Worm (Caenorhabditis elegans) whole organism, L4 larva: ENCODE data around the gene ubxn-4.

Experiments used
- D1046.2 ChIP-seq: fragments of 200-800 bp; sonication (Bioruptor generic); IDR thresholded peaks from 2 replicates; pipeline ENCODE4 v1.3.6; 2022; ENCODE audit warnings: missing genetic modification characterization, missing compliant biosample characterization
- F37D6.2 ChIP-seq: sonication (generic microtip); optimal IDR thresholded peaks from 2 replicates; lab custom pipeline; 2016; ENCODE audit warnings: mild to moderate bottlenecking, missing genetic modification characterization, missing compliant biosample characterization
- Y5F2A.4 ChIP-seq: fragments of 200-800 bp; sonication (Bioruptor generic); optimal IDR thresholded peaks from 2 replicates; lab custom pipeline; 2018; ENCODE audit warnings: mild to moderate bottlenecking, missing genetic modification characterization, missing compliant biosample characterization
- Y75B8A.6 ChIP-seq: fragments of 200-800 bp; sonication (Bioruptor generic); IDR thresholded peaks from 2 replicates; pipeline ENCODE4 v1.3.6; 2022; ENCODE audit warnings: missing genetic modification reagents, missing genetic modification characterization, missing compliant biosample characterization
- aha-1 ChIP-seq: fragments of 150-350 bp; peaks from one replicate; lab custom pipeline; 2014; ENCODE audit warnings: missing biosample characterization, missing genetic modification characterization
- aly-2 ChIP-seq: sonication (generic microtip); optimal IDR thresholded peaks from 2 replicates; lab custom pipeline; 2018; ENCODE audit warnings: missing biosample characterization, missing genetic modification characterization
- ceh-28 ChIP-seq: fragments of 150-350 bp; optimal IDR thresholded peaks from 2 replicates; lab custom pipeline; 2014; ENCODE audit warnings: missing biosample characterization, missing genetic modification reagents, missing genetic modification characterization
- ceh-32 ChIP-seq: sonication (generic microtip); optimal IDR thresholded peaks from 2 replicates; lab custom pipeline; 2016; ENCODE audit warnings: mild to moderate bottlenecking, missing genetic modification characterization, missing compliant biosample characterization; ENCODE audit not compliant: poor library complexity
- ceh-62 ChIP-seq: sonication (generic microtip); optimal IDR thresholded peaks from 2 replicates; lab custom pipeline; 2017; ENCODE audit warnings: missing biosample characterization, missing genetic modification characterization
- ceh-82 ChIP-seq: sonication (generic microtip); optimal IDR thresholded peaks from 2 replicates; lab custom pipeline; 2017; ENCODE audit warnings: missing biosample characterization, missing genetic modification characterization
- ces-1 ChIP-seq: fragments of 150-350 bp; sonication (generic microtip); optimal IDR thresholded peaks from 4 replicates; lab custom pipeline; 2014; ENCODE audit warnings: missing biosample characterization, missing genetic modification reagents, missing genetic modification characterization
- ctbp-1 ChIP-seq: fragments of 200-800 bp; sonication (Bioruptor generic); IDR thresholded peaks from 2 replicates; pipeline ENCODE4 v1.3.6; 2022; ENCODE audit warnings: missing genetic modification reagents, missing genetic modification characterization, missing compliant biosample characterization
- daf-16 ChIP-seq, 3 experiments: sonication (generic microtip); optimal IDR thresholded peaks; 2 replicates each; lab custom pipeline; 2016 to 2017; ENCODE audit warnings: missing genetic modification characterization in 3 of 3, missing genetic modification reagents in 3 of 3, mild to moderate bottlenecking in 2 of 3, missing compliant biosample characterization in 2 of 3, missing biosample characterization in 1 of 3, moderate library complexity in 1 of 3
- daf-8 ChIP-seq: fragments of 200-800 bp; sonication (Bioruptor generic); IDR thresholded peaks from 2 replicates; pipeline ENCODE4 v1.3.6; 2022; ENCODE audit warnings: missing genetic modification characterization, missing compliant biosample characterization
- dmd-8 ChIP-seq: fragments of 200-800 bp; sonication (Bioruptor generic); IDR thresholded peaks from 2 replicates; pipeline ENCODE4 v1.3.6; 2022; ENCODE audit warnings: missing genetic modification characterization, missing compliant biosample characterization
- dmd-9 ChIP-seq: fragments of 200-800 bp; sonication (Bioruptor generic); IDR thresholded peaks from 2 replicates; pipeline ENCODE4 v1.3.6; 2022; ENCODE audit warnings: missing genetic modification reagents, missing genetic modification characterization, missing compliant biosample characterization
- duxl-1 ChIP-seq: sonication (generic microtip); optimal IDR thresholded peaks from 2 replicates; lab custom pipeline; 2016; ENCODE audit warnings: mild to moderate bottlenecking, missing genetic modification characterization, moderate library complexity, missing compliant biosample characterization; ENCODE audit not compliant: poor library complexity
- fkh-10 ChIP-seq: fragments of 150-350 bp; optimal IDR thresholded peaks from 2 replicates; lab custom pipeline; 2014; ENCODE audit warnings: missing biosample characterization, missing genetic modification reagents, missing genetic modification characterization
- fos-1 ChIP-seq: fragments of 150-350 bp; optimal IDR thresholded peaks from 2 replicates; lab custom pipeline; 2014; ENCODE audit warnings: missing biosample characterization, missing genetic modification characterization
- hlh-11 ChIP-seq: fragments of 200-800 bp; sonication (Bioruptor generic); optimal IDR thresholded peaks from 2 replicates; lab custom pipeline; 2018; ENCODE audit warnings: mild to moderate bottlenecking, missing genetic modification characterization, missing compliant biosample characterization
- lim-7 ChIP-seq: fragments of 200-800 bp; sonication (Bioruptor generic); IDR thresholded peaks from 2 replicates; pipeline ENCODE4 v1.3.6; 2022; ENCODE audit warnings: missing genetic modification characterization, missing compliant biosample characterization
- lin-1 ChIP-seq: fragments of 200-800 bp; sonication (Bioruptor generic); IDR thresholded peaks from 2 replicates; pipeline ENCODE4 v1.3.6; 2022; ENCODE audit warnings: missing genetic modification reagents, missing genetic modification characterization, missing compliant biosample characterization
- lin-13 ChIP-seq: fragments of 150-350 bp; optimal IDR thresholded peaks from 2 replicates; lab custom pipeline; 2014; ENCODE audit warnings: missing biosample characterization, missing genetic modification reagents, missing genetic modification characterization
- lin-38 ChIP-seq: fragments of 200-800 bp; sonication (Bioruptor generic); IDR thresholded peaks from 2 replicates; pipeline ENCODE4 v1.3.6; 2022; ENCODE audit warnings: missing genetic modification reagents, missing genetic modification characterization, missing compliant biosample characterization
- lin-39 ChIP-seq: fragments of 150-350 bp; optimal IDR thresholded peaks from 2 replicates; lab custom pipeline; 2014; ENCODE audit warnings: missing biosample characterization, missing genetic modification reagents, missing genetic modification characterization
- lsy-2 ChIP-seq, 2 experiments: fragments of 150-350 bp in 1 of 2; sonication (generic microtip) in 1 of 2; optimal IDR thresholded peaks; 2 replicates each; lab custom pipeline; 2014 to 2017; ENCODE audit warnings: missing biosample characterization in 2 of 2, missing genetic modification characterization in 2 of 2
- madf-5 ChIP-seq, 2 experiments: fragments of 200-800 bp; sonication (Bioruptor generic); IDR thresholded peaks; 2 replicates each; pipeline ENCODE4 v1.3.6; 2022; ENCODE audit warnings: missing compliant biosample characterization in 2 of 2, missing genetic modification characterization in 2 of 2
- madf-9 ChIP-seq: fragments of 200-800 bp; sonication (Bioruptor generic); conservative IDR thresholded peaks from 2 replicates; pipeline ENCODE4 v1.3.6; 2022; ENCODE audit warnings: missing genetic modification reagents, missing genetic modification characterization, missing compliant biosample characterization
- mdl-1 ChIP-seq, 2 experiments: fragments of 150-350 bp in 1 of 2; sonication (generic microtip) in 1 of 2; optimal IDR thresholded peaks; 2 replicates each; lab custom pipeline; 2014 to 2017; ENCODE audit warnings: missing biosample characterization in 2 of 2, missing genetic modification characterization in 2 of 2
- mxl-3 ChIP-seq: fragments of 200-800 bp; sonication (Bioruptor generic); optimal IDR thresholded peaks from 2 replicates; lab custom pipeline; 2018; ENCODE audit warnings: mild to moderate bottlenecking, missing genetic modification characterization, missing compliant biosample characterization
- nhr-10 ChIP-seq: fragments of 150-350 bp; optimal IDR thresholded peaks from 2 replicates; lab custom pipeline; 2014; ENCODE audit warnings: missing biosample characterization, missing genetic modification characterization
- nhr-102 ChIP-seq: sonication (generic microtip); optimal IDR thresholded peaks from 2 replicates; lab custom pipeline; 2016; ENCODE audit warnings: mild to moderate bottlenecking, missing genetic modification characterization, moderate library complexity, missing compliant biosample characterization
- nhr-111 ChIP-seq: fragments of 200-800 bp; sonication (Bioruptor generic); optimal IDR thresholded peaks from 2 replicates; lab custom pipeline; 2018; ENCODE audit warnings: mild to moderate bottlenecking, missing genetic modification characterization, missing compliant biosample characterization
- nhr-237 ChIP-seq: sonication (generic microtip); optimal IDR thresholded peaks from 2 replicates; lab custom pipeline; 2017; ENCODE audit warnings: missing biosample characterization, missing genetic modification characterization
- nhr-41 ChIP-seq: fragments of 200-800 bp; sonication (Bioruptor generic); IDR thresholded peaks from 2 replicates; pipeline ENCODE4 v1.3.6; 2022; ENCODE audit warnings: missing genetic modification reagents, missing genetic modification characterization, missing compliant biosample characterization
- nhr-42 ChIP-seq: fragments of 200-800 bp; sonication (Bioruptor generic); IDR thresholded peaks from 2 replicates; pipeline ENCODE4 v1.3.6; 2022; ENCODE audit warnings: missing genetic modification characterization, missing compliant biosample characterization
- nhr-77 ChIP-seq: fragments of 150-350 bp; optimal IDR thresholded peaks from 2 replicates; lab custom pipeline; 2014; ENCODE audit warnings: missing biosample characterization, missing genetic modification characterization
- pha-4 ChIP-seq, 2 experiments: fragments of 150-350 bp in 1 of 2; fragments of 200-800 bp in 1 of 2; sonication (Bioruptor generic) in 1 of 2; IDR thresholded peaks in 1 of 2; optimal IDR thresholded peaks in 1 of 2; 2 replicates each; pipeline versions ENCODE4 v1.3.6 to Lab custom; 2014 to 2022; ENCODE audit warnings: missing genetic modification characterization in 2 of 2, missing genetic modification reagents in 2 of 2, missing biosample characterization in 1 of 2, missing compliant biosample characterization in 1 of 2
- php-3 ChIP-seq: fragments of 200-800 bp; sonication (Bioruptor generic); IDR thresholded peaks from 2 replicates; pipeline ENCODE4 v1.3.6; 2022; ENCODE audit warnings: missing genetic modification reagents, missing genetic modification characterization, missing compliant biosample characterization
- pqm-1 ChIP-seq: sonication (generic microtip); optimal IDR thresholded peaks from 2 replicates; lab custom pipeline; 2017; ENCODE audit warnings: missing biosample characterization, missing genetic modification characterization
- saeg-2 ChIP-seq: fragments of 200-800 bp; sonication (Bioruptor generic); IDR thresholded peaks from 2 replicates; pipeline ENCODE4 v1.3.6; 2022; ENCODE audit warnings: missing genetic modification reagents, missing genetic modification characterization, missing compliant biosample characterization
- snpc-1.2 ChIP-seq: fragments of 200-800 bp; sonication (Bioruptor generic); IDR thresholded peaks from 2 replicates; pipeline ENCODE4 v1.3.6; 2022; ENCODE audit warnings: missing genetic modification reagents, missing genetic modification characterization, missing compliant biosample characterization
- snpc-4 ChIP-seq: fragments of 150-350 bp; optimal IDR thresholded peaks from 2 replicates; lab custom pipeline; 2014; ENCODE audit warnings: missing biosample characterization, missing genetic modification characterization
- tag-97 ChIP-seq: fragments of 200-800 bp; sonication (Bioruptor generic); IDR thresholded peaks from 2 replicates; pipeline ENCODE4 v1.3.6; 2022; ENCODE audit warnings: missing genetic modification characterization, missing compliant biosample characterization
- unc-62 ChIP-seq, 3 experiments: fragments of 150-350 bp in 1 of 3; sonication (generic microtip); optimal IDR thresholded peaks in 2 of 3; peaks in 1 of 3; 1 replicate in 1 of 3; 2 replicates in 2 of 3; lab custom pipeline; 2014 to 2017; ENCODE audit warnings: missing biosample characterization in 3 of 3, missing genetic modification characterization in 3 of 3, missing genetic modification reagents in 3 of 3, missing genotype in 1 of 3
- zag-1 ChIP-seq: fragments of 150-350 bp; optimal IDR thresholded peaks from 2 replicates; lab custom pipeline; 2014; ENCODE audit warnings: missing biosample characterization, missing genetic modification characterization
- zfp-3 ChIP-seq: fragments of 200-800 bp; sonication (Bioruptor generic); conservative IDR thresholded peaks from 2 replicates; pipeline ENCODE4 v1.3.6; 2022; ENCODE audit warnings: missing genetic modification reagents, missing genetic modification characterization, missing compliant biosample characterization
- zip-11 ChIP-seq: fragments of 200-800 bp; sonication (Bioruptor generic); IDR thresholded peaks from 2 replicates; pipeline ENCODE4 v1.3.6; 2022; ENCODE audit warnings: missing genetic modification characterization, missing compliant biosample characterization

The ubxn-4 gene

DNA sequence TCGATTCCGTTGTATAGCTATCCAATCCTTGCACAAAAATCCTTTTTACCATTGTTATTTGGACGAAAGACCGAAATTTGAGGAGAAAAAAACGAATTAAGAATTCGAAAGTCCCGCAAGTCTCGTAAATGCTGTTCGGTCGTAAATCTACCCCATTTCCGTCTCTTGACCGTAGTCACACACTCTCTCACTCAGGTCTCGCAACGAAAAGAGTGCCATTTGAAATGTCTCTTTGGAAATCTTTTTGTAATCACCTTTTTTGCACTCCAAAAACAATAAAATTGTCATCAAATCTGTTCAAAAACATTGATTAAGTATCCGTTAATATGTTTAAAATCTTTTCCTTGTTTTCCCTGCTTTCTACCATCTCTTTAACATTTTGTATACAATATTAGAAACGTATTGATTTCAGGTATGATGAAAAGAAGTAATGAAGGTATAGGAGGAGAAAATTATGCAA lies 47.1 kb downstream of the ubxn-4 start, which contains the start of the genes R05D3.8 and rfp-1 (continued):
- TF ChIP-seq daf-8 (GFP tag; lab: Robert Waterston, UW) (no peak), daf-16 (GFP tag; optimal IDR thresholded peaks at IDR 0.05; lab: Kevin White, UChicago) (no peak), daf-16 (tag; optimal IDR thresholded peaks at IDR 0.05; lab: Kevin White, UChicago) (peak; percentile 51), madf-9 (GFP tag; lab: Robert Waterston, UW) (no peak), nhr-10 (tag; lab: Kevin White, UChicago) (no peak), hlh-11 (tag; lab: Kevin White, UChicago) (peak; percentile 60), nhr-41 (GFP tag; lab: Robert Waterston, UW) (no peak), nhr-111 (GFP tag; lab: Kevin White, UChicago) (no peak), nhr-42 (no peak), lin-38 (peak; percentile 65), nhr-237 (tag; lab: Kevin White, UChicago) (no peak), ctbp-1 (no peak), fos-1 (tag; lab: Kevin White, UChicago) (no peak)

DNA sequence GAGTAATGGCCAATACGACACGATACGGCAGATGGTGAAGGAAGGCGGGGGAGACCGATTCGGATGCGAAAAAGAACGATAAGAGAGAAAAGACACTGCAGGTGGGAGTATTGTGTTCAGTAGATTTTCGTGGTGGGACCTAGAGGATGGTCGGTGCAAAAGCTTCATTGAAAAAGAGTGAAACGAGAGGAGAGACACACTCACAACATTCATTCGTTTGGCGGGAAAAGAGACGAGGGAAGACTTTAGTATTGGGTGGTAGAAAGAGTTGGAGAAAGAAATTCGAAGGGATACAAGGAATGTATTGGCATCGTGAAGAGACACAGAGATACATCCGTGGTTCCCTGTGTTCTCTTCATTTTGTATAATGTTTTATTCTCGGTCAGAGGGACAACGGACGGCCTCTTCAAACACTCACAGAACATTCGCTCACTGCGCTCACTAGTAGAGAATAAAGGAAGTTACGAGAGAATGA lies 48.9 kb downstream of the ubxn-4 start:
- no peak for TF ChIP-seq ceh-32 (tag; lab: Kevin White, UChicago)
- no peak for TF ChIP-seq Y5F2A.4 (GFP tag; lab: Kevin White, UChicago)
- peak; percentile 3 for TF ChIP-seq pqm-1 (tag; lab: Kevin White, UChicago)
- TF ChIP-seq zip-11 (GFP tag; lab: Robert Waterston, UW), result no peak
- TF ChIP-seq php-3 (GFP tag; lab: Robert Waterston, UW), result no peak
- peak; percentile 37 for TF ChIP-seq duxl-1
- peak in 1 of 2 experiments; percentile 58 for TF ChIP-seq mdl-1 (tag; optimal IDR thresholded peaks at IDR 0.05; lab: Kevin White, UChicago)
- TF ChIP-seq ces-1 (GFP tag; lab: Kevin White, UChicago), result peak; percentile 64
- TF ChIP-seq daf-16 (GFP tag; optimal IDR thresholded peaks at IDR 0.05; lab: Kevin White, UChicago), result peak in 1 of 2 experiments; percentile 28
- peak; percentile 15 for TF ChIP-seq daf-16 (tag; optimal IDR thresholded peaks at IDR 0.05; lab: Kevin White, UChicago)
- TF ChIP-seq aha-1 (tag; lab: Kevin White, UChicago), result peak; percentile 86
- TF ChIP-seq aly-2 (tag; lab: Kevin White, UChicago), result no peak
- no peak for TF ChIP-seq snpc-1.2 (GFP tag; lab: Robert Waterston, UW)
- no peak for TF ChIP-seq lin-39 (tag; lab: Kevin White, UChicago)
- TF ChIP-seq ceh-62 (tag; lab: Kevin White, UChicago), result no peak
- TF ChIP-seq ceh-82 (tag; lab: Kevin White, UChicago), result no peak
- TF ChIP-seq zfp-3, result no peak
- peak; percentile 77 to 91 for TF ChIP-seq lsy-2 (tag; optimal IDR thresholded peaks at IDR 0.05; lab: Kevin White, UChicago)
- TF ChIP-seq snpc-4 (tag; lab: Kevin White, UChicago), result no peak
- TF ChIP-seq pha-4 (GFP tag; IDR thresholded peaks at IDR 0.05; lab: Robert Waterston, UW), result no peak
- TF ChIP-seq pha-4 (tag; optimal IDR thresholded peaks at IDR 0.05; lab: Kevin White, UChicago), result peak; percentile 43
- TF ChIP-seq lin-13 (GFP tag; lab: Kevin White, UChicago), result peak; percentile 79
- no peak for TF ChIP-seq madf-5 (GFP tag; IDR thresholded peaks at IDR 0.05; lab: Robert Waterston, UW)
- TF ChIP-seq unc-62 (GFP tag; optimal IDR thresholded peaks at IDR 0.05 in 1 of 2; lab: Kevin White, UChicago), result no peak
- no peak for TF ChIP-seq unc-62 (tag; optimal IDR thresholded peaks at IDR 0.05; lab: Kevin White, UChicago)
- no peak for TF ChIP-seq nhr-10 (tag; lab: Kevin White, UChicago)
- no peak for TF ChIP-seq nhr-237 (tag; lab: Kevin White, UChicago)
- TF ChIP-seq lim-7 (GFP tag; lab: Robert Waterston, UW), result peak; percentile 49; the same call in 1 of the 2 replicates
- TF ChIP-seq mxl-3, result peak; percentile 71
- TF ChIP-seq nhr-77, result peak; percentile 58
- TF ChIP-seq saeg-2, result no peak
- peak; percentile 33 for TF ChIP-seq fkh-10
- no peak for TF ChIP-seq dmd-9 (GFP tag; lab: Robert Waterston, UW)
- TF ChIP-seq ceh-28 (tag; lab: Kevin White, UChicago), result no peak
- peak; percentile 40 for TF ChIP-seq nhr-102 (tag; lab: Kevin White, UChicago)
- no peak for TF ChIP-seq dmd-8 (GFP tag; lab: Robert Waterston, UW)
- no peak for TF ChIP-seq Y75B8A.6 (GFP tag; lab: Robert Waterston, UW)
- TF ChIP-seq ctbp-1, result peak; percentile 65
- peak; percentile 50 for TF ChIP-seq F37D6.2
- TF ChIP-seq zag-1 (tag; lab: Kevin White, UChicago), result no peak
- TF ChIP-seq lin-1 (GFP tag; lab: Robert Waterston, UW), result no peak
- no peak for TF ChIP-seq D1046.2 (GFP tag; lab: Robert Waterston, UW)
- TF ChIP-seq tag-97 (GFP tag; lab: Robert Waterston, UW), result no peak
